Fruit fly (Drosophila melanogaster): ENCODE results near the gene Naglu.
A peak's percentile ranks its signal among the peaks of the same experiment; 100 is the strongest.

Gene Naglu

DNA sequence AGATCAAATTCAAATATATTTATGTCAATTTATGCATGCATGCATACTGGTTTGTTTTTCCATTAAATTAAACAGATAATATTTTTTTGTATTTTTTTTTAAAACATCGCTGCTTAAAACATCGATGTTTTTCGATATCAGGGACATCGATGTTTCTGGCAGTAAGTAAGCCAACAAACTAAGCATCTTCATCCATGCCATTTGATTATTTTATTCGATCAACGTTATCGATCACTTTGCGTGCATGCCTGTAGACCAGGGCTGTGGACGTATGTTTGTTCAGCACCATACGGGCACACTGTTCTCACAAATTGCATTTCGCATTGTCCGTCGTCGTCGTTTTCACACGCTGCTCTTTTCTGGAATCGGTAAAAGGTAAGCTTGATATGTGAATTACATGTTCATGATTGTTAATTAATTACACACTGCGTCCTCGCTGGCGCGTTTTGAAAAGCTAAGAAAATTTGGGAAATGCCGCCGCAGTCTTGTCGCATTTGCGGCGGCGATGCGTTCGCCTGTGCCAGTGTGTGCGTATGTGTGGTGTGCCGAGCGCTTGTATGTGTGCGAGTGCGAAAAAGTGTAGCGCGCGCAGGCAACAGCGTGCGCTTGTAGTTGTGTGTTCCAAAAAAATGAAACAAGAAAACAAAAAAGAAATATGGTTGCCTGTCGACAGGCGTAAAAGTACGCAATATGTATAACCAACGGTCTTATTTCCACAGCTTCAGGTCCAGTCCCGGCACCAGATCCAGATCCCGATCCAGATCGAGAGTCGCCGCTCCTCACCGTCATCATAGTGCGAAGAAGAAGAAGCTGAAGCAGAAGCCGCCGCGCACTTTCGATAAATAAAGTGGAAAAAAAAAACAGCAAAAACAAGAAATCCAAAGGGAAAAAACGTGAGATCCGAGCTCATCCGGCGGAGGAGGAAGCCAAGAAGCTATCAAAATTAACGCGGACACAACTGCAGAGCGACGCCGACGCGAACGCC, 8.1 kb downstream of the Naglu start, which contains the start of gene emb (continued):
- TF ChIP-seq crol (GFP tag; IDR thresholded peaks at IDR 0.05), result no peak
- 0 out of 2 replicates have a peak, but pooled peaks have one; percentile 22 for TF ChIP-seq H2.0 (GFP tag; IDR thresholded peaks at IDR 0.05)
- TF ChIP-seq CG42726 (GFP tag; IDR thresholded peaks at IDR 0.05; ENCODE audit: partially characterized antibody), result peak; percentile 88
- peak; percentile 87 for TF ChIP-seq unc-4 (GFP tag; IDR thresholded peaks at IDR 0.05; ENCODE audit: partially characterized antibody)
- TF ChIP-seq CG1603 (tag; optimal IDR thresholded peaks at IDR 0.05), result peak; percentile 85
- TF ChIP-seq vnd (GFP tag; IDR thresholded peaks at IDR 0.05; ENCODE audit: partially characterized antibody), result peak; percentile 97
- TF ChIP-seq CG8359 (GFP tag; optimal IDR thresholded peaks at IDR 0.05; ENCODE audit: borderline replicate concordance), result no peak
- peak; percentile 66 for TF ChIP-seq HmgZ (tag; optimal IDR thresholded peaks at IDR 0.05)
- peak; percentile 73 for TF ChIP-seq CG4424 (GFP tag; optimal IDR thresholded peaks at IDR 0.05)
- peak; percentile 37; the same call in 1 of the 2 replicates for TF ChIP-seq Xrp1 (GFP tag; IDR thresholded peaks at IDR 0.05)
- peak; percentile 28 for TF ChIP-seq CG12155 (GFP tag; optimal IDR thresholded peaks at IDR 0.05)
- no peak for TF ChIP-seq CG1529 (GFP tag; optimal IDR thresholded peaks at IDR 0.05)
- no peak for TF ChIP-seq CG7839 (tag; optimal IDR thresholded peaks at IDR 0.05)
- peak; percentile 36 for TF ChIP-seq caup (GFP tag; optimal IDR thresholded peaks at IDR 0.05; ENCODE audit: severe bottlenecking)
- TF ChIP-seq Taf1 (GFP tag; IDR thresholded peaks at IDR 0.05), result 0 out of 2 replicates have a peak, but pooled peaks have one; percentile 24
- TF ChIP-seq CG15073 (GFP tag; optimal IDR thresholded peaks at IDR 0.05), result no peak
- TF ChIP-seq CG3407 (GFP tag; optimal IDR thresholded peaks at IDR 0.05), result no peak
- TF ChIP-seq Oaz (GFP tag; IDR thresholded peaks at IDR 0.05), result no peak
- peak; percentile 52 for TF ChIP-seq Dad (GFP tag; optimal IDR thresholded peaks at IDR 0.05)
- TF ChIP-seq CG10209 (GFP tag; optimal IDR thresholded peaks at IDR 0.05), result peak; percentile 13
- no peak for TF ChIP-seq Sox100B (GFP tag; optimal IDR thresholded peaks at IDR 0.05)
- no peak for TF ChIP-seq Dek (tag; optimal IDR thresholded peaks at IDR 0.05)
- TF ChIP-seq wor (GFP tag; IDR thresholded peaks at IDR 0.05), result no peak
- no peak for TF ChIP-seq Vsx1 (GFP tag; optimal IDR thresholded peaks at IDR 0.05)
- TF ChIP-seq otp (GFP tag; IDR thresholded peaks at IDR 0.05), result 0 out of 3 replicates have a peak, but pooled peaks have one; percentile 9
- TF ChIP-seq bigmax (GFP tag; optimal IDR thresholded peaks at IDR 0.05), result no peak
- TF ChIP-seq pros (GFP tag; optimal IDR thresholded peaks at IDR 0.05), result no peak
- TF ChIP-seq CG10654 (GFP tag; optimal IDR thresholded peaks at IDR 0.05), result peak; percentile 7
- peak; percentile 21; the same call in 1 of the 2 replicates for TF ChIP-seq lmd (GFP tag; IDR thresholded peaks at IDR 0.05)
- TF ChIP-seq Opbp (GFP tag; IDR thresholded peaks at IDR 0.05; ENCODE audit: partially characterized antibody), result peak; percentile 96
- no peak for TF ChIP-seq CG17612 (GFP tag; IDR thresholded peaks at IDR 0.05)
- TF ChIP-seq C15 (GFP tag; IDR thresholded peaks at IDR 0.05), result no peak
- peak; percentile 31; the same call in 1 of the 2 replicates for TF ChIP-seq CG10366 (GFP tag; IDR thresholded peaks at IDR 0.05)
- TF ChIP-seq bcd (GFP tag; optimal IDR thresholded peaks at IDR 0.05), result peak; percentile 68
- TF ChIP-seq aop (GFP tag; IDR thresholded peaks at IDR 0.05), result 0 out of 2 replicates have a peak, but pooled peaks have one; percentile 30
- no peak for TF ChIP-seq gro (GFP tag; optimal IDR thresholded peaks at IDR 0.05)
- TF ChIP-seq Hsf (GFP tag; optimal IDR thresholded peaks at IDR 0.05), result peak; percentile 40
- peak; percentile 82 for TF ChIP-seq Sin3A (optimal IDR thresholded peaks at IDR 0.05)
- peak; percentile 43 for TF ChIP-seq Hr3 (GFP tag; optimal IDR thresholded peaks at IDR 0.05)
- TF ChIP-seq Sox102F (GFP tag; optimal IDR thresholded peaks at IDR 0.05), result no peak
- TF ChIP-seq B-H2 (GFP tag; optimal IDR thresholded peaks at IDR 0.05), result peak; percentile 64
- TF ChIP-seq Dp (GFP tag; optimal IDR thresholded peaks at IDR 0.05), result peak; percentile 65
- no peak for TF ChIP-seq fru (optimal IDR thresholded peaks at IDR 0.05)
- no peak for TF ChIP-seq Jarid2 (GFP tag; optimal IDR thresholded peaks at IDR 0.05)
- peak; percentile 94 for TF ChIP-seq Scr (GFP tag; IDR thresholded peaks at IDR 0.05; ENCODE audit: partially characterized antibody)
- TF ChIP-seq Dll (GFP tag; IDR thresholded peaks at IDR 0.05; ENCODE audit: partially characterized antibody), result peak; percentile 94
- TF ChIP-seq Atf3 (GFP tag; optimal IDR thresholded peaks at IDR 0.05), result no peak
- no peak for TF ChIP-seq CG13123 (GFP tag; optimal IDR thresholded peaks at IDR 0.05)

Measured in whole organism, embryonic.